Fruit fly (Drosophila melanogaster): ENCODE data around the gene Eato.

- TF ChIP-seq EcR (GFP tag; optimal IDR thresholded peaks at IDR 0.05) (no peak), CG15710 (tag; optimal IDR thresholded peaks at IDR 0.05) (no peak), CG8159 (tag; optimal IDR thresholded peaks at IDR 0.05) (no peak), fd96Ca (GFP tag; IDR thresholded peaks at IDR 0.05) (no peak), rn (GFP tag; IDR thresholded peaks at IDR 0.05) (no peak)
Measured at dm6 chr2L:13813156-13813555, 29.3 kb downstream of the Eato start, which contains the start of gene CG16888.
